Fruit fly (Drosophila melanogaster) whole organism, embryonic: Measurements from ENCODE around the gene Zip88E.

Experiments used
- Atf3 ChIP-seq: fragments of 200-800 bp; sonication (Bioruptor generic); optimal IDR thresholded peaks from 3 replicates; lab custom pipeline; 2016; ENCODE audit warnings: missing biosample characterization, missing genetic modification characterization
- Awh ChIP-seq: fragments of 200-800 bp; sonication (Bioruptor generic); IDR thresholded peaks from 2 replicates; pipeline ENCODE4, ENCODE4 v1.3.6; 2022; ENCODE audit warnings: missing biosample characterization, missing genetic modification characterization
- BEAF-32 ChIP-seq: fragments of 200-800 bp; sonication (Bioruptor generic); optimal IDR thresholded peaks from 3 replicates; lab custom pipeline; 2017; ENCODE audit warnings: missing biosample characterization, missing genetic modification characterization, mild to moderate bottlenecking, moderate library complexity, missing genetic modification reagents
- Blimp-1 ChIP-seq: fragments of 200-800 bp; sonication (Bioruptor generic); optimal IDR thresholded peaks from 3 replicates; lab custom pipeline; 2018; ENCODE audit warnings: missing biosample characterization, missing genetic modification characterization, mild to moderate bottlenecking, moderate library complexity, missing genetic modification reagents
- CG10654 ChIP-seq: fragments of 200-800 bp; sonication (Bioruptor generic); optimal IDR thresholded peaks from 2 replicates; lab custom pipeline; 2016; ENCODE audit warnings: missing biosample characterization, missing genetic modification characterization
- CG11247 ChIP-seq: fragments of 200-800 bp; sonication (Bioruptor generic); IDR thresholded peaks from 2 replicates; pipeline ENCODE4 v1.3.6; 2022; ENCODE audit warnings: missing biosample characterization, missing genetic modification characterization
- CG15073 ChIP-seq: fragments of 200-800 bp; sonication (Bioruptor generic); optimal IDR thresholded peaks from 2 replicates; lab custom pipeline; 2016; ENCODE audit warnings: missing biosample characterization, missing genetic modification characterization
- CG15479 ChIP-seq: fragments of 200-800 bp; sonication (Bioruptor generic); optimal IDR thresholded peaks from 3 replicates; lab custom pipeline; 2019; ENCODE audit warnings: missing biosample characterization, mild to moderate bottlenecking, missing genetic modification characterization, moderate library complexity
- CG1647 ChIP-seq: fragments of 200-800 bp; sonication (Bioruptor generic); optimal IDR thresholded peaks from 3 replicates; lab custom pipeline; 2016; ENCODE audit warnings: missing biosample characterization, missing genetic modification characterization
- CG17328 ChIP-seq: fragments of 200-800 bp; sonication (Bioruptor generic); IDR thresholded peaks from 2 replicates; pipeline ENCODE4 v1.3.6; 2022; ENCODE audit warnings: missing biosample characterization, missing genetic modification characterization
- CG1792 ChIP-seq: fragments of 200-800 bp; sonication (Bioruptor generic); optimal IDR thresholded peaks from 2 replicates; lab custom pipeline; 2016; ENCODE audit warnings: missing biosample characterization, missing genetic modification characterization
- CG2120 ChIP-seq: fragments of 200-800 bp; sonication (Bioruptor generic); optimal IDR thresholded peaks from 3 replicates; lab custom pipeline; 2016; ENCODE audit warnings: missing biosample characterization, missing genetic modification characterization
- CG32767 ChIP-seq: fragments of 200-800 bp; sonication (Bioruptor generic); IDR thresholded peaks from 2 replicates; pipeline ENCODE4 v1.3.6; 2022; ENCODE audit warnings: missing biosample characterization, missing genetic modification characterization
- CG3726 ChIP-seq: fragments of 200-800 bp; sonication (Bioruptor generic); IDR thresholded peaks from 3 replicates; pipeline ENCODE4, ENCODE4 v1.3.6; 2022; ENCODE audit warnings: missing biosample characterization, missing genetic modification characterization
- CG42726 ChIP-seq: fragments of 200-800 bp; sonication (Bioruptor generic); IDR thresholded peaks from 2 replicates; pipeline ENCODE4 v1.3.6; 2022; ENCODE audit warnings: missing biosample characterization, missing genetic modification characterization; ENCODE audit not compliant: partially characterized antibody
- CG7987 ChIP-seq: fragments of 200-800 bp; sonication (Bioruptor generic); optimal IDR thresholded peaks from 2 replicates; lab custom pipeline; 2018; ENCODE audit warnings: missing biosample characterization, mild to moderate bottlenecking, missing genetic modification characterization, moderate library complexity
- CG9215 ChIP-seq: fragments of 200-800 bp; sonication (Bioruptor generic); IDR thresholded peaks from 2 replicates; pipeline ENCODE4 v1.3.6; 2022; ENCODE audit warnings: missing biosample characterization, missing genetic modification characterization
- CG9727 ChIP-seq: fragments of 200-800 bp; sonication (Bioruptor generic); optimal IDR thresholded peaks from 3 replicates; lab custom pipeline; 2017; ENCODE audit warnings: missing biosample characterization, mild to moderate bottlenecking, missing genetic modification characterization
- CG9876 ChIP-seq: fragments of 200-800 bp; sonication (Bioruptor generic); optimal IDR thresholded peaks from 2 replicates; lab custom pipeline; 2016; ENCODE audit warnings: missing biosample characterization, missing genetic modification characterization
- Dbx ChIP-seq: fragments of 200-800 bp; sonication (Bioruptor generic); IDR thresholded peaks from 3 replicates; pipeline ENCODE4 v1.3.6; 2022; ENCODE audit warnings: missing biosample characterization, missing genetic modification characterization
- Dip3 ChIP-seq: fragments of 200-800 bp; sonication (Bioruptor generic); optimal IDR thresholded peaks from 3 replicates; lab custom pipeline; 2016; ENCODE audit warnings: missing biosample characterization, missing genetic modification characterization
- Dll ChIP-seq: fragments of 200-800 bp; sonication (Bioruptor generic); IDR thresholded peaks from 4 replicates; pipeline ENCODE4 v1.3.6; 2022; ENCODE audit warnings: missing biosample characterization, missing genetic modification characterization; ENCODE audit not compliant: partially characterized antibody
- H2.0 ChIP-seq: fragments of 200-800 bp; sonication (Bioruptor generic); IDR thresholded peaks from 2 replicates; pipeline ENCODE4 v1.3.6; 2022; ENCODE audit warnings: missing biosample characterization, missing genetic modification characterization
- Jarid2 ChIP-seq: fragments of 200-800 bp; sonication (Bioruptor generic); optimal IDR thresholded peaks from 3 replicates; lab custom pipeline; 2017; ENCODE audit warnings: mild to moderate bottlenecking, missing biosample characterization, missing genetic modification reagents, missing genetic modification characterization
- Med ChIP-seq: fragments of 200-800 bp; sonication (Bioruptor generic); peaks from one replicate; lab custom pipeline; 2016; ENCODE audit warnings: missing biosample characterization, missing genetic modification characterization, mild to moderate bottlenecking, inconsistent platforms, moderate library complexity
- Mrtf ChIP-seq: fragments of 200-800 bp; sonication (Bioruptor generic); IDR thresholded peaks from 3 replicates; pipeline ENCODE4 v1.3.6; 2022; ENCODE audit warnings: missing biosample characterization, missing genetic modification characterization
- NC2β ChIP-seq: fragments of 200-800 bp; sonication (Bioruptor generic); optimal IDR thresholded peaks from 2 replicates; lab custom pipeline; 2016; ENCODE audit warnings: missing biosample characterization, missing genetic modification characterization
- Pdp1 ChIP-seq, 2 experiments: fragments of 200-800 bp; sonication (Bioruptor generic); optimal IDR thresholded peaks; 3 replicates each; lab custom pipeline; 2016; ENCODE audit warnings: missing biosample characterization in 2 of 2, missing genetic modification characterization in 2 of 2, mild to moderate bottlenecking in 1 of 2, moderate library complexity in 1 of 2
- Sin3A ChIP-seq: fragments of >200 bp; optimal IDR thresholded peaks from 2 replicates; lab custom pipeline; 2018
- Sry-δ ChIP-seq: fragments of 200-800 bp; sonication (Bioruptor generic); optimal IDR thresholded peaks from 2 replicates; lab custom pipeline; 2016; ENCODE audit warnings: missing biosample characterization, missing genetic modification characterization
- Stat92E ChIP-seq, 3 experiments: fragments of >200 bp in 2 of 3; fragments of 200-800 bp in 1 of 3; sonication (Bioruptor generic) in 1 of 3; optimal IDR thresholded peaks; 2 replicates each; lab custom pipeline; 2017 to 2019; ENCODE audit warnings: missing biosample characterization in 3 of 3, missing genetic modification characterization in 3 of 3, mild to moderate bottlenecking in 1 of 3, moderate library complexity in 1 of 3
- YL-1 ChIP-seq: fragments of 200-800 bp; sonication (Bioruptor generic); optimal IDR thresholded peaks from 3 replicates; lab custom pipeline; 2017; ENCODE audit warnings: missing biosample characterization, mild to moderate bottlenecking, missing genetic modification characterization
- amos ChIP-seq: fragments of 200-800 bp; sonication (Bioruptor generic); IDR thresholded peaks from 2 replicates; pipeline ENCODE4 v1.3.6; 2022; ENCODE audit warnings: missing biosample characterization, missing genetic modification characterization; ENCODE audit not compliant: partially characterized antibody
- ash1 ChIP-seq: fragments of 200-800 bp; sonication (Bioruptor generic); optimal IDR thresholded peaks from 2 replicates; lab custom pipeline; 2018; ENCODE audit warnings: missing biosample characterization, mild to moderate bottlenecking, missing genetic modification characterization
- bsh ChIP-seq, 2 experiments: fragments of 200-800 bp; sonication (Bioruptor generic); optimal IDR thresholded peaks; 2 replicates each; lab custom pipeline; 2017 to 2018; ENCODE audit warnings: mild to moderate bottlenecking in 2 of 2, missing biosample characterization in 2 of 2, missing genetic modification characterization in 2 of 2, moderate library complexity in 1 of 2
- caup ChIP-seq: fragments of 200-800 bp; sonication (Bioruptor generic); optimal IDR thresholded peaks from 3 replicates; lab custom pipeline; 2017; ENCODE audit warnings: missing biosample characterization, mild to moderate bottlenecking, missing genetic modification characterization, moderate library complexity; ENCODE audit not compliant: severe bottlenecking
- disco-r ChIP-seq: fragments of 200-800 bp; sonication (Bioruptor generic); optimal IDR thresholded peaks from 2 replicates; lab custom pipeline; 2016; ENCODE audit warnings: missing biosample characterization, missing genetic modification characterization
- exex ChIP-seq: fragments of 200-800 bp; sonication (Bioruptor generic); optimal IDR thresholded peaks from 4 replicates; lab custom pipeline; 2018; ENCODE audit warnings: missing biosample characterization, mild to moderate bottlenecking, missing genetic modification characterization, moderate library complexity
- grn ChIP-seq: fragments of 200-800 bp; sonication (Bioruptor generic); optimal IDR thresholded peaks from 3 replicates; lab custom pipeline; 2017; ENCODE audit warnings: missing biosample characterization, missing genetic modification characterization
- gt ChIP-seq: fragments of 200-800 bp; sonication (Bioruptor generic); IDR thresholded peaks from 2 replicates; pipeline ENCODE4 v1.3.6; 2022; ENCODE audit warnings: missing biosample characterization, missing genetic modification characterization
- insv ChIP-seq, 2 experiments: fragments of 200-800 bp; sonication (Bioruptor generic); optimal IDR thresholded peaks; 3 replicates each; lab custom pipeline; 2016 to 2018; ENCODE audit warnings: missing biosample characterization in 2 of 2, missing genetic modification characterization in 2 of 2
- lbe ChIP-seq: fragments of 200-800 bp; sonication (Bioruptor generic); optimal IDR thresholded peaks from 2 replicates; lab custom pipeline; 2016; ENCODE audit warnings: missing biosample characterization, mild to moderate bottlenecking, missing genetic modification characterization
- mirr ChIP-seq: fragments of 200-800 bp; sonication (Bioruptor generic); optimal IDR thresholded peaks from 3 replicates; lab custom pipeline; 2018; ENCODE audit warnings: missing biosample characterization, mild to moderate bottlenecking, missing genetic modification characterization
- oc ChIP-seq: fragments of 200-800 bp; sonication (Bioruptor generic); optimal IDR thresholded peaks from 2 replicates; lab custom pipeline; 2018; ENCODE audit warnings: missing biosample characterization, mild to moderate bottlenecking, missing genetic modification characterization, moderate library complexity
- pzg ChIP-seq: fragments of 200-800 bp; sonication (Bioruptor generic); optimal IDR thresholded peaks from 3 replicates; lab custom pipeline; 2018; ENCODE audit warnings: missing biosample characterization, mild to moderate bottlenecking, missing genetic modification characterization, moderate library complexity
- rib ChIP-seq: fragments of 200-800 bp; sonication (Bioruptor generic); IDR thresholded peaks from 2 replicates; pipeline ENCODE4 v1.3.6; 2022; ENCODE audit warnings: missing biosample characterization, missing genetic modification characterization
- sens ChIP-seq: fragments of 200-800 bp; sonication (Bioruptor generic); peaks from one replicate; lab custom pipeline; 2016; ENCODE audit warnings: missing biosample characterization, missing genetic modification characterization
- sima ChIP-seq: fragments of 200-800 bp; sonication (Bioruptor generic); optimal IDR thresholded peaks from 2 replicates; lab custom pipeline; 2016; ENCODE audit warnings: missing biosample characterization, missing genetic modification characterization
- toy ChIP-seq: fragments of 200-800 bp; sonication (Bioruptor generic); IDR thresholded peaks from 2 replicates; pipeline ENCODE4 v1.3.6; 2022; ENCODE audit warnings: missing biosample characterization, missing genetic modification characterization
- ttk ChIP-seq: fragments of 200-800 bp; sonication (Bioruptor generic); IDR thresholded peaks from 2 replicates; pipeline ENCODE4 v2.1.2; 2022; ENCODE audit warnings: missing biosample characterization, missing genetic modification characterization
- unc-4 ChIP-seq: fragments of 200-800 bp; sonication (Bioruptor generic); IDR thresholded peaks from 2 replicates; pipeline ENCODE4 v1.3.6; 2022; ENCODE audit warnings: missing biosample characterization, missing genetic modification characterization; ENCODE audit not compliant: partially characterized antibody
- z ChIP-seq: fragments of 200-800 bp; sonication (Bioruptor generic); IDR thresholded peaks from 3 replicates; pipeline ENCODE4 v1.3.6; 2022; ENCODE audit warnings: missing biosample characterization, missing genetic modification characterization

The Zip88E gene

dm6 chr3R:15246601-15247000 lies 21.9 kb upstream of the Zip88E start (continued):
- TF ChIP-seq Stat92E (GFP tag; optimal IDR thresholded peaks at IDR 0.05; lab: Kevin White, UChicago) (no peak), CG9876 (GFP tag; lab: Kevin White, UChicago) (no peak), grn (GFP tag; lab: Kevin White, UChicago) (peak; percentile 69), Blimp-1 (GFP tag; lab: Kevin White, UChicago) (no peak), Jarid2 (GFP tag; lab: Kevin White, UChicago) (no peak), CG1647 (GFP tag; lab: Kevin White, UChicago) (no peak), BEAF-32 (GFP tag; lab: Kevin White, UChicago) (no peak), z (GFP tag; lab: Robert Waterston, UW) (no peak), mirr (GFP tag; lab: Kevin White, UChicago) (peak; percentile 18), toy (GFP tag; lab: Robert Waterston, UW) (no peak), CG3726 (no peak), H2.0 (GFP tag; lab: Robert Waterston, UW) (no peak), pzg (GFP tag; lab: Kevin White, UChicago) (no peak), caup (GFP tag; lab: Kevin White, UChicago) (no peak), sens (peak; percentile 72), Med (GFP tag; lab: Kevin White, UChicago) (peak; percentile 27), disco-r (GFP tag; lab: Kevin White, UChicago) (no peak), CG1792 (GFP tag; lab: Kevin White, UChicago) (no peak), Atf3 (GFP tag; lab: Kevin White, UChicago) (no peak), CG32767 (no peak), CG9727 (GFP tag; lab: Kevin White, UChicago) (no peak), CG11247 (GFP tag; lab: Robert Waterston, UW) (no peak), exex (tag; lab: Kevin White, UChicago) (peak; percentile 67), Sin3A (no peak), gt (no peak), CG9215 (GFP tag; lab: Robert Waterston, UW) (no peak), CG15479 (GFP tag; lab: Kevin White, UChicago) (peak; percentile 75), insv (GFP tag; optimal IDR thresholded peaks at IDR 0.05; lab: Kevin White, UChicago) (peak in 1 of 2 experiments; percentile 83), Sry-δ (GFP tag; lab: Kevin White, UChicago) (no peak), oc (no peak), CG2120 (peak; percentile 14), amos (GFP tag; lab: Robert Waterston, UW) (no peak), Mrtf (GFP tag; lab: Robert Waterston, UW) (no peak), Awh (GFP tag; lab: Robert Waterston, UW) (no peak), Dbx (no peak), lbe (peak; percentile 23), CG17328 (no peak), rib (GFP tag; lab: Robert Waterston, UW) (no peak), CG42726 (GFP tag; lab: Robert Waterston, UW) (no peak), NC2β (GFP tag; lab: Kevin White, UChicago) (no peak), Pdp1 (GFP tag; optimal IDR thresholded peaks at IDR 0.05; lab: Kevin White, UChicago) (no peak), CG10654 (no peak), YL-1 (GFP tag; lab: Kevin White, UChicago) (no peak), ttk (GFP tag; lab: Robert Waterston, UW) (no peak), CG15073 (GFP tag; lab: Kevin White, UChicago) (no peak), bsh (GFP tag; optimal IDR thresholded peaks at IDR 0.05; lab: Kevin White, UChicago) (no peak), unc-4 (GFP tag; lab: Robert Waterston, UW) (no peak), sima (no peak), Dip3 (GFP tag; lab: Kevin White, UChicago) (no peak), CG7987 (GFP tag; lab: Kevin White, UChicago) (no peak), Dll (GFP tag; lab: Robert Waterston, UW) (no peak), ash1 (GFP tag; lab: Kevin White, UChicago) (no peak)
